Worm (Caenorhabditis elegans): Measurements from ENCODE around the gene tni-1.
A peak's percentile ranks its signal among the peaks of the same experiment; 100 is the strongest.

The tni-1 gene

ce11 chrX:11409457-11409856 is 32.2 kb upstream of the tni-1 start:
- TF ChIP-seq lin-15B (tag; optimal IDR thresholded peaks at IDR 0.05) (no peak), spr-3 (GFP tag; optimal IDR thresholded peaks at IDR 0.05) (no peak), duxl-1 (tag; optimal IDR thresholded peaks at IDR 0.05; ENCODE audit: poor library complexity) (no peak), lsy-2 (tag; optimal IDR thresholded peaks at IDR 0.05) (peak in 1 of 2 experiments; percentile 39), jun-1 (tag; optimal IDR thresholded peaks at IDR 0.05) (no peak), T20F7.1 (GFP tag; optimal IDR thresholded peaks at IDR 0.05) (no peak), mes-2 (tag; optimal IDR thresholded peaks at IDR 0.05; ENCODE audit: poor library complexity, severe bottlenecking) (no peak), daf-16 (GFP tag; optimal IDR thresholded peaks at IDR 0.05) (peak in 1 of 2 experiments; percentile 87), daf-16 (tag; optimal IDR thresholded peaks at IDR 0.05) (peak; percentile 64), nhr-41 (GFP tag; IDR thresholded peaks at IDR 0.05) (no peak), rbr-2 (tag; optimal IDR thresholded peaks at IDR 0.05) (no peak), lin-38 (GFP tag; IDR thresholded peaks at IDR 0.05) (0 out of 2 replicates have a peak, but pooled peaks have one; percentile 12), pqm-1 (tag; optimal IDR thresholded peaks at IDR 0.05) (no peak), snpc-1.2 (GFP tag; IDR thresholded peaks at IDR 0.05) (no peak), mep-1 (tag; optimal IDR thresholded peaks at IDR 0.05) (no peak), F26F4.8 (GFP tag; conservative IDR thresholded peaks at IDR 0.05) (no peak), nhr-25 (tag; optimal IDR thresholded peaks at IDR 0.05; ENCODE audit: borderline replicate concordance, insufficient read depth) (no peak), lin-39 (tag; optimal IDR thresholded peaks at IDR 0.05) (no peak), ceh-28 (tag; optimal IDR thresholded peaks at IDR 0.05) (no peak), F49E8.2 (tag; optimal IDR thresholded peaks at IDR 0.05; ENCODE audit: borderline replicate concordance) (no peak), zip-2 (tag; optimal IDR thresholded peaks at IDR 0.05) (peak; percentile 41), egl-43 (GFP tag; IDR thresholded peaks at IDR 0.05) (no peak), F44E2.7 (GFP tag; IDR thresholded peaks at IDR 0.05) (no peak), ceh-20 (GFP tag; IDR thresholded peaks at IDR 0.05) (peak; percentile 41; the same call in 1 of the 2 replicates), set-16 (GFP tag; IDR thresholded peaks at IDR 0.05) (no peak), ces-1 (GFP tag; optimal IDR thresholded peaks at IDR 0.05) (no peak), tag-97 (GFP tag; IDR thresholded peaks at IDR 0.05) (no peak), lin-13 (GFP tag; optimal IDR thresholded peaks at IDR 0.05) (no peak), unc-62 (GFP tag; optimal IDR thresholded peaks at IDR 0.05 in 1 of 2) (no peak), unc-62 (tag; optimal IDR thresholded peaks at IDR 0.05) (no peak), R02D3.7 (tag; optimal IDR thresholded peaks at IDR 0.05) (no peak), gei-8 (GFP tag; optimal IDR thresholded peaks at IDR 0.05) (no peak), lin-1 (GFP tag; IDR thresholded peaks at IDR 0.05) (no peak), vab-7 (GFP tag; IDR thresholded peaks at IDR 0.05) (no peak), F37D6.2 (tag; optimal IDR thresholded peaks at IDR 0.05) (no peak), ZK337.2 (GFP tag; IDR thresholded peaks at IDR 0.05) (no peak), dmd-9 (GFP tag; IDR thresholded peaks at IDR 0.05) (no peak), madf-5 (GFP tag; IDR thresholded peaks at IDR 0.05) (no peak), nhr-76 (tag; optimal IDR thresholded peaks at IDR 0.05) (no peak), lim-7 (GFP tag; IDR thresholded peaks at IDR 0.05) (no peak), ceh-82 (tag; optimal IDR thresholded peaks at IDR 0.05) (no peak), cey-2 (tag; optimal IDR thresholded peaks at IDR 0.05; ENCODE audit: borderline replicate concordance, insufficient read depth) (no peak), php-3 (GFP tag; IDR thresholded peaks at IDR 0.05) (no peak), dmd-6 (GFP tag; IDR thresholded peaks at IDR 0.05) (peak; percentile 60), fos-1 (tag; optimal IDR thresholded peaks at IDR 0.05) (no peak), egl-27 (tag; optimal IDR thresholded peaks at IDR 0.05) (no peak), ceh-62 (tag; optimal IDR thresholded peaks at IDR 0.05) (no peak), snpc-4 (tag; optimal IDR thresholded peaks at IDR 0.05) (no peak), dpl-1 (GFP tag; optimal IDR thresholded peaks at IDR 0.05) (no peak), ctbp-1 (GFP tag; IDR thresholded peaks at IDR 0.05) (no peak), ceh-44 (GFP tag; IDR thresholded peaks at IDR 0.05) (no peak), Y75B8A.6 (GFP tag; IDR thresholded peaks at IDR 0.05) (no peak)
